Fruit fly (Drosophila melanogaster): Measurements from ENCODE around the gene Grl65a.

Gene Grl65a

DNA sequence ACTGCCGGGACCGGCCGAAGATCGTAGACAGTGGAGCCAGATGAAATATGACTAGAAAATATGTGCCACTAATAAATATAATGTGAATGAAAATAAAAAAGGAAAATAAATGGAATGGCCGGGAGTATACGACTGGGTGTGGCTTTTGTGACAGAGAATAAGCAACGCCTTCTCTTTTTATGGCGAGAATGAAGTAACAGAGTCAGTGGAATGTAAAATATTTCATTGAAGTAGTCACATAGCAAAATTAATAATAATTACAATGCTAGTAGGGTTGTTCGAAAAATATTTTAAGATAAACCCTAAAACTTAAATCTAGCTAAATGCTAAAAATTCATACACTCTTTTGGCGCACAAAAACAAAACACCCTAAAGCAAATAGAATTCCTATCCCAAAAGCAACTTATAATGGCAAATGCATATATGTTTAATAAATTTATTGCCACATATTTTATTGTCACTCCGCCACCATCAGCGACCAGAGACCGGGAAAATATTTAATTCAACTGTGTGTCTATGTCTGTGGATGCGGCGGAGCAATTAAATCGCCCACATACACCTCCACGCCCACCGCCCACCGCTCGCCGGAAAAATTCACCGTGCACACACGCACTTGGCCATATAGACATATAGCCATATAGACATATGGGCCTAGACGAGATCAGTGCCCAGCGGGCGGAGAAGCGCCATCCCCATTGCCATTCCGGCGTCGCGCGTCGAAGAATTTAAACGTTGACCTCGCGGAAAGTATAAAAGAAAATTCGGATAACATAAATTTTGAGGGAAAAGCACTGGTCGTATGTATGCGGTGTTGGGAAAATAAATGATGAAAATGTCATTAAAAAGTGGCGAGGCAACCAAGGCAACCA, 39.3 kb upstream of the Grl65a start:
- TF ChIP-seq br (GFP tag; optimal IDR thresholded peaks at IDR 0.05) (peak; percentile 10), jim (GFP tag; optimal IDR thresholded peaks at IDR 0.05) (no peak)

DNA sequence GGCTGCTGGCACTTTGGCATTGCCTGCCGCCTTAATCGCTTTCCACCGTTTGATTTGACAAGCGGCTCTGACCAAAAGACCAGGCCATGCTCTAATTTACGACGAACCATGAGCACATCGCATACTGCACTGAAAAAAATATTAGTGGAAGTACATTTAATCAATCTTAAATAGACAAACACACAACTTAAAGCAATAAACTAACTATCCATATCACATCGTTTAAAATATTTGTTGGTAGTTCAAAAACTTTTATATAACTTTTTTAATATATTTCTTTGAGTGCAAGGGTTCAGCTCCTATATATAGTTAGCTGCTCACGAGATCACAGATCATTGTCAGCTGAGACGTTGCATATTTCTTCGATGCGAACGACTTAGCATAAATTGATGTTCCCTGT, 38.2 kb upstream of the Grl65a start:
- TF ChIP-seq Hnf4 (GFP tag; optimal IDR thresholded peaks at IDR 0.05): no peak
- no peak for TF ChIP-seq sv (GFP tag; optimal IDR thresholded peaks at IDR 0.05)
- no peak for TF ChIP-seq Jra (GFP tag; optimal IDR thresholded peaks at IDR 0.05)
- TF ChIP-seq CG9705 (GFP tag; optimal IDR thresholded peaks at IDR 0.05): no peak
- TF ChIP-seq CG32264 (GFP tag; optimal IDR thresholded peaks at IDR 0.05): no peak
- TF ChIP-seq fru (GFP tag; optimal IDR thresholded peaks at IDR 0.05): no peak

DNA sequence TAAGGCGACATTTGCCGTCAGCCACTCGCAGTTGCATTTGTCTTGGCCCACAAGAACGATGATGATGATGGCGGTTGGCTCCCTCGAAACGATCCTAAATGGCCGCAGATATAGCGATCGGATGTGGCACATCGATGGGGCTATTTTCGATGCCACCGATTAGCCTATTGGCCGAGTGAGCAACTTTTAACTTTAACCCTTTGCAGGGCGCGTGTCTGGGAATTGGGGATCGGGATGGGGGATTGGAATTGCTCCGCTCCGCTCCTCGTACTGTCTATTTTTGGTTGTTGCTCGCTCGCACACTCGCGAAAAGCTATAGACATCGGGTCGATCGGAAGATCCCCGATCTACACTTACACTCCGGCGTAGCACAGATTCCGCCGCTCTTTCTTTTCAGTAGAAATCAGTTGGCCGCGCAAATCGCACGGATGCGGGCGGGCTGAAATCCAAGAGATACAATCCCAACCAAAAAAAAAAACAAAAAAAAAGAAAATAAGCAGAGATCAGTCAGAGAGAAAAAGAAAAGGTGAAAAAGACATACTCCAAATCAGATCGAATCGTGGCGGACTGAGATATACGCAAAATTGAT, 36.9 kb upstream of the Grl65a start, which contains the start of gene CG8519:
TSS of gene CG8519 (plus strand) at position 393 of the 589 bp plus-strand sequence.
- TF ChIP-seq Abd-B (GFP tag; optimal IDR thresholded peaks at IDR 0.05): no peak
- TF ChIP-seq usp (GFP tag; optimal IDR thresholded peaks at IDR 0.05): no peak
- no peak for TF ChIP-seq sage (GFP tag; optimal IDR thresholded peaks at IDR 0.05)
- no peak for TF ChIP-seq tai (GFP tag; optimal IDR thresholded peaks at IDR 0.05)
- no peak for TF ChIP-seq CG32264 (GFP tag; optimal IDR thresholded peaks at IDR 0.05)
- TF ChIP-seq psq (GFP tag; optimal IDR thresholded peaks at IDR 0.05): no peak
- TF ChIP-seq Hr83 (GFP tag; optimal IDR thresholded peaks at IDR 0.05; ENCODE audit: poor library complexity, severe bottlenecking): no peak
- no peak for TF ChIP-seq GATAd (GFP tag; optimal IDR thresholded peaks at IDR 0.05)
- TF ChIP-seq N (GFP tag; optimal IDR thresholded peaks at IDR 0.05): no peak
- TF ChIP-seq fru (GFP tag; optimal IDR thresholded peaks at IDR 0.05): no peak
- TF ChIP-seq brk (GFP tag; optimal IDR thresholded peaks at IDR 0.05): no peak
- TF ChIP-seq dl (GFP tag; optimal IDR thresholded peaks at IDR 0.05; ENCODE audit: insufficient read depth in 1 of 2, partially characterized antibody in 2 of 2): no peak
- TF ChIP-seq Hr78 (GFP tag; optimal IDR thresholded peaks at IDR 0.05): no peak
- TF ChIP-seq Mio (GFP tag; optimal IDR thresholded peaks at IDR 0.05): no peak
- TF ChIP-seq Myc (optimal IDR thresholded peaks at IDR 0.05): no peak
- no peak for TF ChIP-seq Hnf4 (GFP tag; optimal IDR thresholded peaks at IDR 0.05)
- TF ChIP-seq Dif (GFP tag; optimal IDR thresholded peaks at IDR 0.05; ENCODE audit: partially characterized antibody): no peak
- no peak for TF ChIP-seq ey (GFP tag; optimal IDR thresholded peaks at IDR 0.05)

dm6 chr3L:6703368-6703807, 35.8 kb upstream of the Grl65a start, which contains the start of gene SP1173:
Gene SP1173 (minus strand): TSS chr3L:6703521.
- peak; percentile 26 for TF ChIP-seq Vsx2 (GFP tag; optimal IDR thresholded peaks at IDR 0.05; ENCODE audit: partially characterized antibody)
- TF ChIP-seq Myc (optimal IDR thresholded peaks at IDR 0.05): peak; percentile 78
- no peak for TF ChIP-seq CG32264 (GFP tag; optimal IDR thresholded peaks at IDR 0.05)
- TF ChIP-seq sv (GFP tag; optimal IDR thresholded peaks at IDR 0.05): no peak
- TF ChIP-seq dl (GFP tag; optimal IDR thresholded peaks at IDR 0.05; ENCODE audit: insufficient read depth in 1 of 2, partially characterized antibody in 2 of 2): peak in 1 of 2 experiments; percentile 16
- peak; percentile 40 for TF ChIP-seq N (GFP tag; optimal IDR thresholded peaks at IDR 0.05)
- TF ChIP-seq Dif (GFP tag; optimal IDR thresholded peaks at IDR 0.05; ENCODE audit: partially characterized antibody): peak; percentile 29

dm6 chr3L:6700962-6701477, 33.4 kb upstream of the Grl65a start:
- no peak for TF ChIP-seq sage (GFP tag; optimal IDR thresholded peaks at IDR 0.05)
- TF ChIP-seq jim (GFP tag; optimal IDR thresholded peaks at IDR 0.05): no peak
- TF ChIP-seq ey (GFP tag; optimal IDR thresholded peaks at IDR 0.05): no peak
- no peak for TF ChIP-seq CG9705 (GFP tag; optimal IDR thresholded peaks at IDR 0.05)
- TF ChIP-seq Hnf4 (GFP tag; optimal IDR thresholded peaks at IDR 0.05): no peak
- no peak for TF ChIP-seq fru (GFP tag; optimal IDR thresholded peaks at IDR 0.05)
- TF ChIP-seq psq (GFP tag; optimal IDR thresholded peaks at IDR 0.05): no peak
- no peak for TF ChIP-seq HLH106 (tag; optimal IDR thresholded peaks at IDR 0.05)
- no peak for TF ChIP-seq Vsx2 (GFP tag; optimal IDR thresholded peaks at IDR 0.05; ENCODE audit: partially characterized antibody)
- no peak for TF ChIP-seq Dfd (GFP tag; optimal IDR thresholded peaks at IDR 0.05)
- no peak for TF ChIP-seq Mio (GFP tag; optimal IDR thresholded peaks at IDR 0.05)
- no peak for TF ChIP-seq brk (GFP tag; optimal IDR thresholded peaks at IDR 0.05)
- TF ChIP-seq lola (GFP tag; optimal IDR thresholded peaks at IDR 0.05): no peak

All from whole organism, wandering third instar larva.